Worm (Caenorhabditis elegans) whole organism, L3 larva: Measurements from ENCODE around the gene mdt-15.

Source experiments
- ama-1 ChIP-seq: fragments of 150-350 bp; optimal IDR thresholded peaks from 2 replicates; lab custom pipeline; 2018
- egl-27 ChIP-seq: sonication (generic microtip); optimal IDR thresholded peaks from 4 replicates; lab custom pipeline; 2017; ENCODE audit warnings: missing biosample characterization, missing genetic modification reagents, missing genetic modification characterization
- fkh-2 ChIP-seq: fragments of 150-350 bp; optimal IDR thresholded peaks from 2 replicates; lab custom pipeline; 2014; ENCODE audit warnings: missing biosample characterization, missing genetic modification reagents, missing genetic modification characterization
- lin-15B ChIP-seq: fragments of 150-350 bp; optimal IDR thresholded peaks from 2 replicates; lab custom pipeline; 2014; ENCODE audit warnings: missing biosample characterization, missing genetic modification characterization
- nfya-1 ChIP-seq: sonication (generic microtip); optimal IDR thresholded peaks from 2 replicates; lab custom pipeline; 2017; ENCODE audit warnings: missing genetic modification characterization, mild to moderate bottlenecking, missing compliant biosample characterization, antibody characterized with exemption, moderate library complexity; ENCODE audit not compliant: insufficient read depth
- nhr-11 ChIP-seq: fragments of 150-350 bp; optimal IDR thresholded peaks from 2 replicates; lab custom pipeline; 2014; ENCODE audit warnings: missing biosample characterization, missing genetic modification characterization
- nhr-12 ChIP-seq: fragments of 150-350 bp; optimal IDR thresholded peaks from 2 replicates; lab custom pipeline; 2014; ENCODE audit warnings: missing biosample characterization, missing genetic modification characterization
- nhr-77 ChIP-seq: fragments of 150-350 bp; optimal IDR thresholded peaks from 2 replicates; lab custom pipeline; 2014; ENCODE audit warnings: missing biosample characterization, missing genetic modification characterization
- snpc-4 ChIP-seq: fragments of 150-350 bp; optimal IDR thresholded peaks from 2 replicates; lab custom pipeline; 2014; ENCODE audit warnings: missing biosample characterization, missing genetic modification characterization
- unc-62 ChIP-seq: fragments of 150-350 bp; sonication (generic microtip); optimal IDR thresholded peaks from 4 replicates; lab custom pipeline; 2014; ENCODE audit warnings: missing biosample characterization, missing genetic modification reagents, missing genetic modification characterization
- ztf-11 ChIP-seq: fragments of 150-350 bp; optimal IDR thresholded peaks from 2 replicates; lab custom pipeline; 2014; ENCODE audit warnings: missing biosample characterization, missing genetic modification characterization
- ztf-4 ChIP-seq: fragments of 150-350 bp; optimal IDR thresholded peaks from 2 replicates; lab custom pipeline; 2014; ENCODE audit warnings: missing biosample characterization, missing genetic modification characterization

- TF ChIP-seq ztf-11 (tag; lab: Kevin White, UChicago) (no peak), ztf-4 (tag; lab: Kevin White, UChicago) (no peak), unc-62 (no peak), nfya-1 (tag; lab: Kevin White, UChicago) (no peak), ama-1 (peak; percentile 50), nhr-12 (tag; lab: Kevin White, UChicago) (no peak), snpc-4 (no peak), egl-27 (no peak), nhr-77 (no peak), fkh-2 (tag; lab: Kevin White, UChicago) (no peak), nhr-11 (tag; lab: Kevin White, UChicago) (no peak), lin-15B (tag; lab: Kevin White, UChicago) (no peak)
Measured at ce11 chrIII:5840815-5841573, 7.4 kb upstream of the mdt-15 start.
